Worm (Caenorhabditis elegans) whole organism, midembryonic: ENCODE measurements around the gene faah-6.

ENCODE experiments used
- T22C8.4 ChIP-seq: fragments of 200-800 bp; sonication (Bioruptor generic); IDR thresholded peaks from 2 replicates; pipeline ENCODE4 v1.3.6; 2022; ENCODE audit warnings: missing genetic modification characterization, missing compliant biosample characterization
- cog-1 ChIP-seq: sonication (generic microtip); optimal IDR thresholded peaks from 2 replicates; lab custom pipeline; 2016; ENCODE audit warnings: missing genetic modification characterization, missing compliant biosample characterization
- flt-1 ChIP-seq: fragments of 200-800 bp; sonication (Bioruptor generic); IDR thresholded peaks from 2 replicates; pipeline ENCODE4 v1.3.6; 2022; ENCODE audit warnings: missing genetic modification characterization, missing compliant biosample characterization
- klf-2 ChIP-seq: fragments of 200-800 bp; sonication (Bioruptor generic); conservative IDR thresholded peaks from 2 replicates; pipeline ENCODE4 v1.3.6; 2022; ENCODE audit warnings: missing genetic modification reagents, missing genetic modification characterization, missing compliant biosample characterization
- med-1 ChIP-seq: sonication (generic microtip); optimal IDR thresholded peaks from 2 replicates; lab custom pipeline; 2017; ENCODE audit warnings: missing genetic modification characterization, mild to moderate bottlenecking, missing compliant biosample characterization, antibody characterized with exemption, missing genetic modification reagents; ENCODE audit not compliant: insufficient read depth
- ref-1 ChIP-seq: fragments of 200-800 bp; sonication (Bioruptor generic); conservative IDR thresholded peaks from 2 replicates; pipeline ENCODE4 v1.3.6; 2022; ENCODE audit warnings: missing genetic modification reagents, missing genetic modification characterization, missing compliant biosample characterization
- tab-1 ChIP-seq: fragments of 200-800 bp; sonication (Bioruptor generic); IDR thresholded peaks from 2 replicates; pipeline ENCODE4 v1.3.6; 2022; ENCODE audit warnings: missing genetic modification characterization, missing compliant biosample characterization
- ztf-23 ChIP-seq: fragments of 200-800 bp; sonication (Bioruptor generic); IDR thresholded peaks from 2 replicates; pipeline ENCODE4 v1.3.6; 2022; ENCODE audit warnings: missing genetic modification reagents, missing genetic modification characterization, missing compliant biosample characterization
- ztf-29 ChIP-seq: fragments of 200-800 bp; sonication (Bioruptor generic); IDR thresholded peaks from 2 replicates; pipeline ENCODE4 v1.3.6; 2022; ENCODE audit warnings: missing genetic modification reagents, missing genetic modification characterization, missing compliant biosample characterization

The faah-6 gene

ce11 chrIII:11703006-11703775 is 52.9 kb downstream of the faah-6 start:
- TF ChIP-seq flt-1 (GFP tag; lab: Robert Waterston, UW) (no peak), cog-1 (no peak), T22C8.4 (GFP tag; lab: Robert Waterston, UW) (no peak)

- TF ChIP-seq cog-1, result no peak
- TF ChIP-seq med-1 (GFP tag; lab: Kevin White, UChicago), result no peak
- no peak for TF ChIP-seq klf-2 (GFP tag; lab: Robert Waterston, UW)
- no peak for TF ChIP-seq flt-1 (GFP tag; lab: Robert Waterston, UW)
- no peak for TF ChIP-seq tab-1
- TF ChIP-seq ref-1 (GFP tag; lab: Robert Waterston, UW), result no peak
- no peak for TF ChIP-seq ztf-23 (GFP tag; lab: Robert Waterston, UW)
- TF ChIP-seq T22C8.4 (GFP tag; lab: Robert Waterston, UW), result no peak
- TF ChIP-seq ztf-29 (GFP tag; lab: Robert Waterston, UW), result no peak
Measured at ce11 chrIII:11703776-11704093, 53.5 kb downstream of the faah-6 start, which contains the start of gene col-95. col-95 (plus strand) TSS chrIII:11703994.

- TF ChIP-seq flt-1 (GFP tag; lab: Robert Waterston, UW), result 0 out of 2 replicates have a peak, but pooled peaks have one; percentile 53
- TF ChIP-seq ztf-29 (GFP tag; lab: Robert Waterston, UW), result no peak
- no peak for TF ChIP-seq tab-1
Measured at ce11 chrIII:11704377-11704978, 54.2 kb downstream of the faah-6 start.

ce11 chrIII:11705930-11706329 is 55.7 kb downstream of the faah-6 start:
- TF ChIP-seq ref-1 (GFP tag; lab: Robert Waterston, UW) (no peak), cog-1 (no peak), ztf-29 (GFP tag; lab: Robert Waterston, UW) (no peak), klf-2 (GFP tag; lab: Robert Waterston, UW) (no peak), tab-1 (no peak), T22C8.4 (GFP tag; lab: Robert Waterston, UW) (no peak), ztf-23 (GFP tag; lab: Robert Waterston, UW) (no peak), flt-1 (GFP tag; lab: Robert Waterston, UW) (no peak), med-1 (GFP tag; lab: Kevin White, UChicago) (no peak)
